Worm (Caenorhabditis elegans) whole organism, L4 larva: ENCODE measurements around the gene cpsf-3.
"Not testable (repeated sequence)": the region's sequence is repeated elsewhere in the genome, so short reads cannot be mapped to it uniquely, and the experiment has no call there.

Experiments
- ZK546.5 ChIP-seq, 2 experiments: sonication (generic microtip); optimal IDR thresholded peaks; 2 replicates each; lab custom pipeline; 2017; ENCODE audit warnings: missing biosample characterization in 2 of 2, missing genetic modification characterization in 2 of 2
- ceh-44 ChIP-seq: fragments of 200-800 bp; sonication (Bioruptor generic); IDR thresholded peaks from 2 replicates; pipeline ENCODE4 v1.3.6; 2022; ENCODE audit warnings: missing genetic modification reagents, missing genetic modification characterization, missing compliant biosample characterization
- ceh-82 ChIP-seq: sonication (generic microtip); optimal IDR thresholded peaks from 2 replicates; lab custom pipeline; 2017; ENCODE audit warnings: missing biosample characterization, missing genetic modification characterization
- lin-1 ChIP-seq: fragments of 200-800 bp; sonication (Bioruptor generic); IDR thresholded peaks from 2 replicates; pipeline ENCODE4 v1.3.6; 2022; ENCODE audit warnings: missing genetic modification reagents, missing genetic modification characterization, missing compliant biosample characterization
- lin-38 ChIP-seq: fragments of 200-800 bp; sonication (Bioruptor generic); IDR thresholded peaks from 2 replicates; pipeline ENCODE4 v1.3.6; 2022; ENCODE audit warnings: missing genetic modification reagents, missing genetic modification characterization, missing compliant biosample characterization

ce11 chrIV:13262849-13263248, 19.8 kb downstream of the cpsf-3 start:
- TF ChIP-seq ceh-82 (tag; lab: Kevin White, UChicago); lin-1; ceh-44 (GFP tag; lab: Robert Waterston, UW); ZK546.5 (tag; optimal IDR thresholded peaks at IDR 0.05; lab: Kevin White, UChicago): not testable (repeated sequence)
- peak; percentile 64 for TF ChIP-seq lin-38
